Fruit fly (Drosophila melanogaster) whole organism, wandering third instar larva: ENCODE data around the gene CG34300.
A peak's percentile ranks its signal among the peaks of the same experiment; 100 is the strongest.

Source experiments
- Abd-B ChIP-seq: fragments of >200 bp; optimal IDR thresholded peaks from 2 replicates; lab custom pipeline; 2017; ENCODE audit warnings: missing biosample characterization, missing genetic modification characterization
- CG32264 ChIP-seq: fragments of 200-800 bp; sonication (Bioruptor generic); optimal IDR thresholded peaks from 2 replicates; lab custom pipeline; 2016; ENCODE audit warnings: missing biosample characterization, missing genetic modification characterization
- CG9705 ChIP-seq: fragments of 200-800 bp; sonication (Bioruptor generic); optimal IDR thresholded peaks from 2 replicates; lab custom pipeline; 2018; ENCODE audit warnings: missing biosample characterization, mild to moderate bottlenecking, missing genetic modification characterization
- CrebA ChIP-seq: fragments of 200-800 bp; sonication (Bioruptor generic); optimal IDR thresholded peaks from 2 replicates; lab custom pipeline; 2016; ENCODE audit warnings: missing biosample characterization, mild to moderate bottlenecking, missing genetic modification characterization, borderline replicate concordance
- Dfd ChIP-seq: fragments of >200 bp; optimal IDR thresholded peaks from 2 replicates; lab custom pipeline; 2017; ENCODE audit warnings: missing biosample characterization, missing genetic modification characterization
- Dif ChIP-seq: fragments of 200-275, 200-300 bp; sonication (Bioruptor generic); optimal IDR thresholded peaks from 2 replicates; lab custom pipeline; 2018; ENCODE audit warnings: missing biosample characterization, missing genetic modification characterization; ENCODE audit not compliant: partially characterized antibody
- GATAd ChIP-seq: sonication (Bioruptor generic); optimal IDR thresholded peaks from 2 replicates; lab custom pipeline; 2016; ENCODE audit warnings: missing biosample characterization, missing genetic modification characterization
- HLH106 ChIP-seq: fragments of 200-800 bp; optimal IDR thresholded peaks from 3 replicates; lab custom pipeline; 2019; ENCODE audit warnings: missing biosample characterization, mild to moderate bottlenecking, missing genetic modification characterization, moderate library complexity
- Hnf4 ChIP-seq: fragments of 200-800 bp; sonication (Bioruptor generic); optimal IDR thresholded peaks from 2 replicates; lab custom pipeline; 2016; ENCODE audit warnings: missing biosample characterization, mild to moderate bottlenecking, missing genetic modification characterization
- Hr78 ChIP-seq: fragments of >200 bp; optimal IDR thresholded peaks from 2 replicates; lab custom pipeline; 2017; ENCODE audit warnings: missing biosample characterization, missing genetic modification characterization
- Jra ChIP-seq: sonication (Bioruptor generic); optimal IDR thresholded peaks from 2 replicates; lab custom pipeline; 2016; ENCODE audit warnings: missing biosample characterization, missing genetic modification characterization
- Myc ChIP-seq: fragments of >200 bp; optimal IDR thresholded peaks from 2 replicates; lab custom pipeline; 2017
- N ChIP-seq: fragments of >200 bp; optimal IDR thresholded peaks from 2 replicates; lab custom pipeline; 2018; ENCODE audit warnings: missing biosample characterization, missing external identifiers, missing genetic modification characterization
- OdsH ChIP-seq: fragments of 200-800 bp; sonication (Bioruptor generic); optimal IDR thresholded peaks from 2 replicates; lab custom pipeline; 2016; ENCODE audit warnings: missing biosample characterization, mild to moderate bottlenecking, missing genetic modification characterization
- Rel ChIP-seq, 2 experiments: fragments of 200-800 bp; sonication (Bioruptor generic) in 1 of 2; optimal IDR thresholded peaks; 2 replicates in 1 of 2; 3 replicates in 1 of 2; lab custom pipeline; 2016 to 2019; ENCODE audit warnings: mild to moderate bottlenecking in 2 of 2, missing biosample characterization in 2 of 2, missing genetic modification characterization in 2 of 2, moderate library complexity in 1 of 2
- Sp1 ChIP-seq: fragments of 200-800 bp; sonication (Bioruptor generic); optimal IDR thresholded peaks from 3 replicates; lab custom pipeline; 2019; ENCODE audit warnings: missing biosample characterization, mild to moderate bottlenecking, missing genetic modification characterization, moderate library complexity
- Vsx2 ChIP-seq: fragments of 200-300, 225-300 bp; sonication (Bioruptor generic); optimal IDR thresholded peaks from 2 replicates; lab custom pipeline; 2018; ENCODE audit warnings: missing biosample characterization, missing genetic modification characterization; ENCODE audit not compliant: partially characterized antibody
- br ChIP-seq: fragments of 200-800 bp; sonication (Bioruptor generic); optimal IDR thresholded peaks from 2 replicates; lab custom pipeline; 2016; ENCODE audit warnings: missing biosample characterization, missing genetic modification characterization
- brk ChIP-seq: fragments of 200-800 bp; sonication (Bioruptor generic); optimal IDR thresholded peaks from 2 replicates; lab custom pipeline; 2016; ENCODE audit warnings: missing biosample characterization, mild to moderate bottlenecking, missing genetic modification characterization
- dl ChIP-seq, 2 experiments: fragments of 175-275, 200-275 bp in 1 of 2; fragments of 200-275 bp in 1 of 2; sonication (Bioruptor generic); optimal IDR thresholded peaks; lab custom pipeline; 2018; ENCODE audit warnings: mild to moderate bottlenecking in 2 of 2, missing biosample characterization in 2 of 2, missing genetic modification characterization in 2 of 2, moderate library complexity in 2 of 2; ENCODE audit not compliant: partially characterized antibody in 2 of 2, insufficient read depth in 1 of 2
- dmrt93B ChIP-seq: fragments of 200-800 bp; sonication (Bioruptor generic); optimal IDR thresholded peaks from 2 replicates; lab custom pipeline; 2018; ENCODE audit warnings: missing biosample characterization, mild to moderate bottlenecking, missing genetic modification characterization
- dsf ChIP-seq: sonication (Bioruptor generic); optimal IDR thresholded peaks from 2 replicates; lab custom pipeline; 2016; ENCODE audit warnings: missing biosample characterization, missing genetic modification characterization, borderline replicate concordance
- ey ChIP-seq: fragments of 200-800 bp; sonication (Bioruptor generic); optimal IDR thresholded peaks from 2 replicates; lab custom pipeline; 2016; ENCODE audit warnings: missing biosample characterization, missing genetic modification characterization
- foxo ChIP-seq, 2 experiments: fragments of 200-800 bp; sonication (Bioruptor generic); optimal IDR thresholded peaks; 2 replicates in 1 of 2; 3 replicates in 1 of 2; lab custom pipeline; 2016 to 2017; ENCODE audit warnings: missing biosample characterization in 2 of 2, missing genetic modification characterization in 2 of 2
- fru ChIP-seq: fragments of 200-800 bp; sonication (Bioruptor generic); optimal IDR thresholded peaks from 3 replicates; lab custom pipeline; 2016; ENCODE audit warnings: missing biosample characterization, mild to moderate bottlenecking, missing genetic modification characterization
- h ChIP-seq: fragments of 200-800 bp; sonication (Bioruptor generic); optimal IDR thresholded peaks from 3 replicates; lab custom pipeline; 2016; ENCODE audit warnings: missing biosample characterization, mild to moderate bottlenecking, missing genetic modification characterization
- jim ChIP-seq: fragments of 175-275, 200-325 bp; sonication (Bioruptor generic); optimal IDR thresholded peaks from 2 replicates; lab custom pipeline; 2016; ENCODE audit warnings: missing biosample characterization, mild to moderate bottlenecking, missing genetic modification characterization
- lola ChIP-seq: fragments of >200 bp; optimal IDR thresholded peaks from 2 replicates; lab custom pipeline; 2017; ENCODE audit warnings: missing biosample characterization, missing genetic modification characterization
- pan ChIP-seq: fragments of >200 bp; optimal IDR thresholded peaks from 2 replicates; lab custom pipeline; 2017
- psq ChIP-seq: fragments of 200-800 bp; sonication (Bioruptor generic); optimal IDR thresholded peaks from 3 replicates; lab custom pipeline; 2017; ENCODE audit warnings: missing biosample characterization, mild to moderate bottlenecking, missing genetic modification characterization, moderate library complexity
- rgr ChIP-seq: fragments of 200-800 bp; sonication (Bioruptor generic); optimal IDR thresholded peaks from 3 replicates; lab custom pipeline; 2016; ENCODE audit warnings: missing biosample characterization, mild to moderate bottlenecking, missing genetic modification characterization
- sage ChIP-seq: fragments of 200-800 bp; sonication (Bioruptor generic); optimal IDR thresholded peaks from 2 replicates; lab custom pipeline; 2016; ENCODE audit warnings: missing biosample characterization, mild to moderate bottlenecking, missing genetic modification characterization
- sv ChIP-seq: fragments of 200-800 bp; sonication (Bioruptor generic); optimal IDR thresholded peaks from 3 replicates; lab custom pipeline; 2016; ENCODE audit warnings: missing biosample characterization, missing genetic modification characterization
- tai ChIP-seq: sonication (Bioruptor generic); optimal IDR thresholded peaks from 2 replicates; lab custom pipeline; 2016; ENCODE audit warnings: missing biosample characterization, missing genetic modification characterization
- usp ChIP-seq: fragments of >200 bp; optimal IDR thresholded peaks from 2 replicates; lab custom pipeline; 2017; ENCODE audit warnings: missing biosample characterization, missing genetic modification characterization
- woc ChIP-seq: sonication (Bioruptor generic); optimal IDR thresholded peaks from 2 replicates; lab custom pipeline; 2016; ENCODE audit warnings: missing biosample characterization, mild to moderate bottlenecking, missing genetic modification characterization

Gene CG34300

dm6 chr3R:30271120-30271467, 35.3 kb downstream of the CG34300 start:
- TF ChIP-seq lola (GFP tag; lab: Kevin White, UChicago) (no peak), Rel (GFP tag; optimal IDR thresholded peaks at IDR 0.05; lab: Kevin White, UChicago) (no peak), Rel (tag; optimal IDR thresholded peaks at IDR 0.05; lab: Kevin White, UChicago) (peak; percentile 28), tai (GFP tag; lab: Kevin White, UChicago) (peak; percentile 84), Dif (GFP tag; lab: Kevin White, UChicago) (peak; percentile 60), dl (GFP tag; optimal IDR thresholded peaks at IDR 0.05; lab: Kevin White, UChicago; ENCODE audit: insufficient read depth in 1 of 2, partially characterized antibody in 2 of 2) (peak; percentile 34 to 50), Vsx2 (GFP tag; lab: Kevin White, UChicago) (peak; percentile 62), fru (peak; percentile 94), psq (GFP tag; lab: Kevin White, UChicago) (peak; percentile 97), Hnf4 (GFP tag; lab: Kevin White, UChicago) (no peak)

- TF ChIP-seq foxo (GFP tag; optimal IDR thresholded peaks at IDR 0.05; lab: Kevin White, UChicago) (peak in 1 of 2 experiments; percentile 31), Sp1 (peak; percentile 59), CG9705 (GFP tag; lab: Kevin White, UChicago) (no peak), brk (GFP tag; lab: Kevin White, UChicago) (peak; percentile 44), Rel (GFP tag; optimal IDR thresholded peaks at IDR 0.05; lab: Kevin White, UChicago) (no peak), Rel (tag; optimal IDR thresholded peaks at IDR 0.05; lab: Kevin White, UChicago) (no peak), br (GFP tag; lab: Kevin White, UChicago) (peak; percentile 35), HLH106 (tag; lab: Kevin White, UChicago) (peak; percentile 29), Dif (GFP tag; lab: Kevin White, UChicago) (peak; percentile 10), ey (GFP tag; lab: Kevin White, UChicago) (peak; percentile 5), woc (GFP tag; lab: Kevin White, UChicago) (peak; percentile 52)
- TF ChIP-seq, all 38 proteins: peak for 8
These were observed 35.9 kb downstream of the CG34300 start for dm6 chr3R:30270318-30271119.

- TF ChIP-seq brk (GFP tag; lab: Kevin White, UChicago), result no peak
- no peak for TF ChIP-seq dl (GFP tag; optimal IDR thresholded peaks at IDR 0.05; lab: Kevin White, UChicago; ENCODE audit: insufficient read depth in 1 of 2, partially characterized antibody in 2 of 2)
- peak; percentile 31 for TF ChIP-seq fru
- no peak for TF ChIP-seq usp (GFP tag; lab: Kevin White, UChicago)
- peak; percentile 17 for TF ChIP-seq ey (GFP tag; lab: Kevin White, UChicago)
- no peak for TF ChIP-seq Jra (GFP tag; lab: Kevin White, UChicago)
- TF ChIP-seq psq (GFP tag; lab: Kevin White, UChicago), result peak; percentile 0
- TF ChIP-seq rgr (GFP tag; lab: Kevin White, UChicago), result peak; percentile 9
- peak; percentile 8 for TF ChIP-seq woc (GFP tag; lab: Kevin White, UChicago)
- peak in 1 of 2 experiments; percentile 22 for TF ChIP-seq foxo (GFP tag; optimal IDR thresholded peaks at IDR 0.05; lab: Kevin White, UChicago)
- no peak for TF ChIP-seq HLH106 (tag; lab: Kevin White, UChicago)
- peak; percentile 16 for TF ChIP-seq h (GFP tag; lab: Kevin White, UChicago)
These were observed 37.7 kb downstream of the CG34300 start for dm6 chr3R:30268733-30269132.

- TF ChIP-seq Myc (lab: Kevin White, UChicago) (no peak), Sp1 (peak; percentile 89), HLH106 (tag; lab: Kevin White, UChicago) (peak; percentile 92), Vsx2 (GFP tag; lab: Kevin White, UChicago) (no peak), dl (GFP tag; optimal IDR thresholded peaks at IDR 0.05; lab: Kevin White, UChicago; ENCODE audit: insufficient read depth in 1 of 2, partially characterized antibody in 2 of 2) (no peak), GATAd (GFP tag; lab: Kevin White, UChicago) (peak; percentile 61), sage (GFP tag; lab: Kevin White, UChicago) (peak; percentile 90), N (no peak), h (GFP tag; lab: Kevin White, UChicago) (peak; percentile 92), sv (GFP tag; lab: Kevin White, UChicago) (peak; percentile 34), Dfd (GFP tag; lab: Kevin White, UChicago) (no peak), dsf (GFP tag; lab: Kevin White, UChicago) (peak; percentile 20), psq (GFP tag; lab: Kevin White, UChicago) (peak; percentile 87), dmrt93B (GFP tag; lab: Kevin White, UChicago) (peak; percentile 67), CG32264 (GFP tag; lab: Kevin White, UChicago) (peak; percentile 76), CG9705 (GFP tag; lab: Kevin White, UChicago) (peak; percentile 84), Dif (GFP tag; lab: Kevin White, UChicago) (no peak), fru (peak; percentile 88), Hnf4 (GFP tag; lab: Kevin White, UChicago) (peak; percentile 92), pan (no peak), OdsH (GFP tag; lab: Kevin White, UChicago) (peak; percentile 90), Rel (GFP tag; optimal IDR thresholded peaks at IDR 0.05; lab: Kevin White, UChicago) (no peak), Rel (tag; optimal IDR thresholded peaks at IDR 0.05; lab: Kevin White, UChicago) (peak; percentile 75), br (GFP tag; lab: Kevin White, UChicago) (peak; percentile 89), ey (GFP tag; lab: Kevin White, UChicago) (peak; percentile 90), Abd-B (GFP tag; lab: Kevin White, UChicago) (no peak), brk (GFP tag; lab: Kevin White, UChicago) (peak; percentile 91), Jra (GFP tag; lab: Kevin White, UChicago) (peak; percentile 76), jim (GFP tag; lab: Kevin White, UChicago) (no peak), tai (GFP tag; lab: Kevin White, UChicago) (peak; percentile 84), lola (GFP tag; lab: Kevin White, UChicago) (no peak), Hr78 (GFP tag; lab: Kevin White, UChicago) (no peak), CrebA (GFP tag; lab: Kevin White, UChicago) (peak; percentile 82), usp (GFP tag; lab: Kevin White, UChicago) (no peak)
These were observed 41.0 kb downstream of the CG34300 start for dm6 chr3R:30265420-30265819.
